ENCODE assay signal across 2 fruit fly cellular contexts in the genomic region with DNA sequence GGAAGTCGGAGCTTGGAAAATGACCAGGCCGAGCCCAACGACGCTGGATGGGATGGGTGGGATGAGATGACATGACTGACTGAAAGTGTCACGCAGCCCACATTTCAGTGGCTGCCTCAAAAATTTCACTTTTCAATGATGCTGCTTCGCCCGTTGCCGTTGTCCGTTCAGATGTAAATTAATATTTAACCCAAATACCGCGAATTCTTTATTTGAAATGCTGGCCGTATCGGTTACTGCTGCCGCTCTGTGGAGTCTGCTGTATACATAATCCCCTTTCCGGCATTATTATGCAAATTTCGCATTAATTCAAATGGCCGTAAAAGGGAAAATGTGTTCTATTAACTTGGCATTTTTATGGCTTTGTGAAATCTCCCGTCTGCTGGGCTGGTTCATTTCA.
A peak's percentile ranks its signal among the peaks of the same experiment; 100 is the strongest.
TF ChIP-seq lines count a peak whose summit lies in the region.

No protein-coding gene starts in this region.

- TF ChIP-seq CTCF in whole organism, embryonic (GFP tag; optimal IDR thresholded peaks at IDR 0.05; lab: Kevin White, UChicago): no peak

TF ChIP-seq in whole organism, embryonic, 481 proteins besides CTCF, POLR2A, EP300 and RAD21:
- TF ChIP-seq kah (GFP tag; optimal IDR thresholded peaks at IDR 0.05; lab: Kevin White, UChicago) (no peak), shn (GFP tag; optimal IDR thresholded peaks at IDR 0.05; lab: Kevin White, UChicago) (no peak), Gsc (GFP tag; IDR thresholded peaks at IDR 0.05; lab: Robert Waterston, UW) (no peak), CG7839 (tag; optimal IDR thresholded peaks at IDR 0.05; lab: Kevin White, UChicago) (no peak), Awh (GFP tag; IDR thresholded peaks at IDR 0.05; lab: Robert Waterston, UW) (0 out of 2 replicates have a peak, but pooled peaks have one; percentile 41), dmrt99B (tag; optimal IDR thresholded peaks at IDR 0.05; lab: Kevin White, UChicago) (no peak), Fer3 (tag; optimal IDR thresholded peaks at IDR 0.05; lab: Kevin White, UChicago) (no peak), nerfin-1 (tag; optimal IDR thresholded peaks at IDR 0.05; lab: Kevin White, UChicago) (no peak), Ada2b (GFP tag; IDR thresholded peaks at IDR 0.05; lab: Robert Waterston, UW) (no peak), CG4424 (GFP tag; optimal IDR thresholded peaks at IDR 0.05; lab: Kevin White, UChicago) (no peak), abd-A (tag; optimal IDR thresholded peaks at IDR 0.05; lab: Kevin White, UChicago) (peak; percentile 47), CG12071 (GFP tag; optimal IDR thresholded peaks at IDR 0.05; lab: Kevin White, UChicago) (no peak), CG10565 (GFP tag; optimal IDR thresholded peaks at IDR 0.05; lab: Kevin White, UChicago) (no peak), CG4730 (GFP tag; IDR thresholded peaks at IDR 0.05; lab: Robert Waterston, UW) (no peak), NC2α (GFP tag; optimal IDR thresholded peaks at IDR 0.05; lab: Kevin White, UChicago) (no peak), org-1 (GFP tag; optimal IDR thresholded peaks at IDR 0.05; lab: Kevin White, UChicago) (no peak), CkIIα-i1 (GFP tag; IDR thresholded peaks at IDR 0.05; lab: Robert Waterston, UW) (no peak), vvl (GFP tag; IDR thresholded peaks at IDR 0.05; lab: Robert Waterston, UW) (peak; percentile 20; the same call in 1 of the 2 replicates), CG10321 (GFP tag; IDR thresholded peaks at IDR 0.05; lab: Robert Waterston, UW) (no peak), sd (tag; optimal IDR thresholded peaks at IDR 0.05; lab: Kevin White, UChicago) (peak; percentile 87), jigr1 (GFP tag; IDR thresholded peaks at IDR 0.05; lab: Robert Waterston, UW) (no peak), CG12219 (GFP tag; optimal IDR thresholded peaks at IDR 0.05; lab: Kevin White, UChicago) (no peak), CG5245 (GFP tag; optimal IDR thresholded peaks at IDR 0.05; lab: Kevin White, UChicago) (no peak), fd3F (GFP tag; optimal IDR thresholded peaks at IDR 0.05; lab: Kevin White, UChicago) (no peak), Blimp-1 (GFP tag; optimal IDR thresholded peaks at IDR 0.05; lab: Kevin White, UChicago) (peak; percentile 84), CG33213 (GFP tag; optimal IDR thresholded peaks at IDR 0.05; lab: Kevin White, UChicago) (no peak), CG9215 (GFP tag; IDR thresholded peaks at IDR 0.05; lab: Robert Waterston, UW) (no peak), en (GFP tag; optimal IDR thresholded peaks at IDR 0.05; lab: Kevin White, UChicago) (no peak), CG10959 (GFP tag; IDR thresholded peaks at IDR 0.05; lab: Robert Waterston, UW) (no peak), CG5953 (GFP tag; IDR thresholded peaks at IDR 0.05; lab: Robert Waterston, UW) (no peak), grau (tag; optimal IDR thresholded peaks at IDR 0.05; lab: Kevin White, UChicago) (no peak), fd64A (GFP tag; optimal IDR thresholded peaks at IDR 0.05; lab: Kevin White, UChicago) (no peak), Antp (GFP tag; optimal IDR thresholded peaks at IDR 0.05; lab: Kevin White, UChicago) (no peak), CG17328 (GFP tag; IDR thresholded peaks at IDR 0.05; lab: Robert Waterston, UW) (no peak), tna (GFP tag; IDR thresholded peaks at IDR 0.05; lab: Robert Waterston, UW; ENCODE audit: partially characterized antibody) (no peak), CG2889 (GFP tag; IDR thresholded peaks at IDR 0.05; lab: Robert Waterston, UW) (no peak), gsb (GFP tag; IDR thresholded peaks at IDR 0.05; lab: Robert Waterston, UW) (no peak), CG17568 (GFP tag; optimal IDR thresholded peaks at IDR 0.05; lab: Kevin White, UChicago) (no peak), CG4854 (GFP tag; optimal IDR thresholded peaks at IDR 0.05; lab: Kevin White, UChicago) (no peak), CG9932 (GFP tag; IDR thresholded peaks at IDR 0.05; lab: Robert Waterston, UW) (no peak), zf30C (GFP tag; optimal IDR thresholded peaks at IDR 0.05; lab: Kevin White, UChicago) (no peak), Hr3 (GFP tag; optimal IDR thresholded peaks at IDR 0.05; lab: Kevin White, UChicago) (no peak)

TF ChIP-seq in whole organism, prepupa, 60 proteins besides CTCF, POLR2A, EP300 and RAD21:
- TF ChIP-seq Lpt (GFP tag; optimal IDR thresholded peaks at IDR 0.05; lab: Kevin White, UChicago): no peak
- no peak for TF ChIP-seq eg (GFP tag; IDR thresholded peaks at IDR 0.05; lab: Robert Waterston, UW)
- no peak for TF ChIP-seq dac (GFP tag; optimal IDR thresholded peaks at IDR 0.05; lab: Kevin White, UChicago)
- TF ChIP-seq Eip78C (GFP tag; lab: Kevin White, UChicago): peak; percentile 6
- no peak for TF ChIP-seq CG3032 (tag; optimal IDR thresholded peaks at IDR 0.05; lab: Kevin White, UChicago)
- TF ChIP-seq CG32006 (GFP tag; optimal IDR thresholded peaks at IDR 0.05; lab: Kevin White, UChicago): no peak
TF ChIP-seq in whole organism, prepupa: peak in this region for 1.
